Worm (Caenorhabditis elegans) whole organism, L3 larva: ENCODE results near the gene sptl-1.

Experiments used
- R02D3.7 ChIP-seq: fragments of 150-350 bp; optimal IDR thresholded peaks from 2 replicates; lab custom pipeline; 2014; ENCODE audit warnings: missing biosample characterization, missing genetic modification characterization
- ZK546.5 ChIP-seq: sonication (generic microtip); optimal IDR thresholded peaks from 2 replicates; lab custom pipeline; 2017; ENCODE audit warnings: missing biosample characterization, missing genetic modification characterization
- ama-1 ChIP-seq: fragments of 150-350 bp; optimal IDR thresholded peaks from 2 replicates; lab custom pipeline; 2018
- egl-27 ChIP-seq: sonication (generic microtip); optimal IDR thresholded peaks from 4 replicates; lab custom pipeline; 2017; ENCODE audit warnings: missing biosample characterization, missing genetic modification reagents, missing genetic modification characterization
- lin-15B ChIP-seq: fragments of 150-350 bp; optimal IDR thresholded peaks from 2 replicates; lab custom pipeline; 2014; ENCODE audit warnings: missing biosample characterization, missing genetic modification characterization
- nhr-12 ChIP-seq: fragments of 150-350 bp; optimal IDR thresholded peaks from 2 replicates; lab custom pipeline; 2014; ENCODE audit warnings: missing biosample characterization, missing genetic modification characterization
- nhr-23 ChIP-seq: fragments of 150-350 bp; optimal IDR thresholded peaks from 2 replicates; lab custom pipeline; 2014; ENCODE audit warnings: missing biosample characterization, missing genetic modification reagents, missing genetic modification characterization
- nhr-237 ChIP-seq: fragments of 150-350 bp; optimal IDR thresholded peaks from 2 replicates; lab custom pipeline; 2014; ENCODE audit warnings: missing biosample characterization, missing genetic modification characterization
- nhr-77 ChIP-seq: fragments of 150-350 bp; optimal IDR thresholded peaks from 2 replicates; lab custom pipeline; 2014; ENCODE audit warnings: missing biosample characterization, missing genetic modification characterization
- pha-4 ChIP-seq: fragments of 150-350 bp; optimal IDR thresholded peaks from 2 replicates; lab custom pipeline; 2014; ENCODE audit warnings: missing biosample characterization, missing genetic modification reagents, missing genetic modification characterization
- pqm-1 ChIP-seq: fragments of 150-350 bp; optimal IDR thresholded peaks from 2 replicates; lab custom pipeline; 2017; ENCODE audit warnings: missing biosample characterization, missing genetic modification characterization, inconsistent platforms
- skn-1 ChIP-seq: fragments of 150-350 bp; optimal IDR thresholded peaks from 2 replicates; lab custom pipeline; 2014; ENCODE audit warnings: missing biosample characterization, missing genetic modification characterization
- snpc-4 ChIP-seq: fragments of 150-350 bp; optimal IDR thresholded peaks from 2 replicates; lab custom pipeline; 2014; ENCODE audit warnings: missing biosample characterization, missing genetic modification characterization
- unc-39 ChIP-seq: sonication (generic microtip); optimal IDR thresholded peaks from 4 replicates; lab custom pipeline; 2017; ENCODE audit warnings: missing biosample characterization, missing genetic modification characterization

DNA sequence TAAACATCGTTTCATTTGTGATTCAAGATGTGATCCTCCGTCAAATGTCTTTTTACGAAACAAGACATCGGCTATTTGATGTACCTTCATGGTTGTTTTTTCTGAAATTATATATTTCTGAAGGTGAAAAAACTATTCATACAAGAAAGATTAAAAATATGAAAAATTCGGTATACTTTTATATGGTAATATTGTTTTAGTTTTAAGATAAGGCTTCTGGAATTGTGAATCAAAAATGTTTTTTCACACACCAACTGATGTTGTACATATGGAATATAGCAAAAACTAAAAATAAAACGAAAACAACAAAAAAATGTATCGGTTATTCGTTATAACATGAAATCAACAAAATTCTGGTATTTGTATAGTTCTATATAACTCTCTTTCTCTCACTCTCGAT, 14.2 kb upstream of the sptl-1 start, which contains the start of gene F23F1.6:
- TF ChIP-seq nhr-77 (no peak), snpc-4 (tag; lab: Kevin White, UChicago) (no peak), nhr-12 (tag; lab: Kevin White, UChicago) (no peak), pqm-1 (tag; lab: Kevin White, UChicago) (no peak), lin-15B (tag; lab: Kevin White, UChicago) (no peak), skn-1 (tag; lab: Kevin White, UChicago) (no peak), ZK546.5 (tag; lab: Kevin White, UChicago) (no peak), unc-39 (tag; lab: Kevin White, UChicago) (no peak), egl-27 (tag; lab: Kevin White, UChicago) (no peak), ama-1 (lab: Kevin White, UChicago) (no peak), R02D3.7 (tag; lab: Kevin White, UChicago) (no peak), nhr-237 (tag; lab: Kevin White, UChicago) (no peak), nhr-23 (tag; lab: Kevin White, UChicago) (no peak), pha-4 (tag; lab: Kevin White, UChicago) (no peak)
